Worm (Caenorhabditis elegans): ENCODE results near the gene srw-69.

ce11 chrV:7400588-7400987, 28.2 kb downstream of the srw-69 start, which contains the start of gene srx-60:
- TF ChIP-seq flt-1 (GFP tag; IDR thresholded peaks at IDR 0.05), result no peak
- no peak for TF ChIP-seq ztf-29 (GFP tag; IDR thresholded peaks at IDR 0.05)
